Fruit fly (Drosophila melanogaster): ENCODE data around the gene PolD3.

- TF ChIP-seq CG8478 (optimal IDR thresholded peaks at IDR 0.05) (no peak), CTCF (optimal IDR thresholded peaks at IDR 0.05) (no peak)
Observed at dm6 chr2L:15211489-15211888, 44.6 kb downstream of the PolD3 start.

All from S2 (cell line).